Worm (Caenorhabditis elegans): Measurements from ENCODE around the gene R11H6.4.

Gene R11H6.4

ce11 chrV:14645817-14646789 is 36.4 kb downstream of the R11H6.4 start, which contains the start of the genes rfc-1 and pmp-3:
Gene rfc-1 (minus strand): TSS chrV:14645979.
Gene pmp-3 (plus strand): TSS chrV:14646739.
- TF ChIP-seq unc-62 (GFP tag; optimal IDR thresholded peaks at IDR 0.05) (no peak), jun-1 (tag; optimal IDR thresholded peaks at IDR 0.05) (no peak), hmg-11 (tag; optimal IDR thresholded peaks at IDR 0.05) (peak; percentile 39), nhr-76 (tag; optimal IDR thresholded peaks at IDR 0.05) (no peak), nfya-1 (tag; optimal IDR thresholded peaks at IDR 0.05; ENCODE audit: insufficient read depth) (peak; percentile 9), pha-4 (tag; optimal IDR thresholded peaks at IDR 0.05) (peak; percentile 30), egl-5 (tag; optimal IDR thresholded peaks at IDR 0.05) (no peak), mdl-1 (tag; optimal IDR thresholded peaks at IDR 0.05) (no peak), nhr-23 (tag; optimal IDR thresholded peaks at IDR 0.05) (peak; percentile 5), lin-15B (tag; optimal IDR thresholded peaks at IDR 0.05) (peak; percentile 31), ZK546.5 (tag; optimal IDR thresholded peaks at IDR 0.05) (no peak)

DNA sequence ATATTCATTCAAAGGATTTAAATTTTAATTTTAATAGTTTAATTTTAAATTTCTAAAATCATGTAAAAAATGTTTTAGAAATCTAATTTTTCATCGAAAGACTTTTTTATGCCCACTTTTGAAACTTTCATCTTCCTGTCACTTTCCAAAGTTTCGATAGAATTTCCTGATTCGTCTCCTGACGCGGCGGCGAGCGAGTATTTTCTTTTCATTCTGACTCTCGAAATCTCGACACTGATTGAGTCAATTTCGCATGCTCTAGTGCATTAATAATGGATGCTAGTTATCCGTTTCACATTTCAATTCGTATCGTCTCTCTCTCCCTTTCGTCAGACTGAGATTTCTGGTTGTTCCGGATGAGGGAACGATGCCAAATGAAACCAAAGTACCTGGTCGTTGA is 39.1 kb downstream of the R11H6.4 start:
- peak; percentile 80 for TF ChIP-seq fkh-10 (GFP tag; optimal IDR thresholded peaks at IDR 0.05)
- TF ChIP-seq jun-1 (tag; optimal IDR thresholded peaks at IDR 0.05), result no peak
- TF ChIP-seq R02D3.7 (tag; optimal IDR thresholded peaks at IDR 0.05), result no peak

- TF ChIP-seq fkh-10 (GFP tag; optimal IDR thresholded peaks at IDR 0.05) (peak; percentile 12), unc-39 (tag; optimal IDR thresholded peaks at IDR 0.05) (no peak), egl-27 (tag; optimal IDR thresholded peaks at IDR 0.05) (no peak), fos-1 (tag; optimal IDR thresholded peaks at IDR 0.05) (no peak), nhr-237 (tag; optimal IDR thresholded peaks at IDR 0.05) (no peak), snpc-4 (tag; optimal IDR thresholded peaks at IDR 0.05) (no peak), unc-62 (GFP tag; optimal IDR thresholded peaks at IDR 0.05) (no peak), skn-1 (tag; optimal IDR thresholded peaks at IDR 0.05) (peak; percentile 17), nfya-1 (tag; optimal IDR thresholded peaks at IDR 0.05; ENCODE audit: insufficient read depth) (peak; percentile 6), egl-5 (tag; optimal IDR thresholded peaks at IDR 0.05) (peak; percentile 39), elt-2 (tag; optimal IDR thresholded peaks at IDR 0.05) (no peak)
Observed at ce11 chrV:14649929-14650328, 40.2 kb downstream of the R11H6.4 start.

- TF ChIP-seq lsy-12 (tag; optimal IDR thresholded peaks at IDR 0.05) (no peak), hmg-11 (tag; optimal IDR thresholded peaks at IDR 0.05) (no peak)
Observed at ce11 chrV:14650631-14651030, 40.9 kb downstream of the R11H6.4 start.

- TF ChIP-seq unc-39 (tag; optimal IDR thresholded peaks at IDR 0.05) (no peak), snpc-4 (tag; optimal IDR thresholded peaks at IDR 0.05) (no peak)
Observed at ce11 chrV:14655689-14656088, 45.9 kb downstream of the R11H6.4 start.

DNA sequence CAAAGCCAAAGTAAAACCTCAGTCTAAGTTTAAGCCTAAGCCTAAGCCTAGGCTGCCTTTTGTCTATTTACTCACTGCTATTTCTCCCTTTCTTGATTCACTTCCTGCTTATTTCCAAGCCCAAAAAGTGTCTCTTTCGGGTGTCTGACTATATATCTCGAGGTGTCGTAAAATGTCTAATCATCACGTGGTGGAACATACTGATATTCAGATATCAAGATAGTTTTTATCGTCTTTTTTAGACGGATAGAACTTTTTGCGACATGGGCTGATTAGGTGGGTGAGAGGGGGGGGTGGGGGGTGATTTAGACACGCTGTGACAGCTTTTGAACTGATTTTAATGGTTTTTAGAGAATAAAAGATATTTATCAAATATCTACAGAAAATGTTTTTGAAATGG is 47.2 kb downstream of the R11H6.4 start:
- no peak for TF ChIP-seq lsy-12 (tag; optimal IDR thresholded peaks at IDR 0.05)
- no peak for TF ChIP-seq hmg-11 (tag; optimal IDR thresholded peaks at IDR 0.05)
- no peak for TF ChIP-seq nhr-23 (tag; optimal IDR thresholded peaks at IDR 0.05)
- TF ChIP-seq fos-1 (tag; optimal IDR thresholded peaks at IDR 0.05), result no peak
- no peak for TF ChIP-seq nhr-77 (tag; optimal IDR thresholded peaks at IDR 0.05)
- TF ChIP-seq lin-15B (tag; optimal IDR thresholded peaks at IDR 0.05), result no peak
- TF ChIP-seq pha-4 (tag; optimal IDR thresholded peaks at IDR 0.05), result no peak
- no peak for TF ChIP-seq pqm-1 (tag; optimal IDR thresholded peaks at IDR 0.05)
- no peak for TF ChIP-seq ztf-4 (tag; optimal IDR thresholded peaks at IDR 0.05)
- TF ChIP-seq nhr-43 (tag; optimal IDR thresholded peaks at IDR 0.05; ENCODE audit: poor library complexity, severe bottlenecking), result no peak
- no peak for TF ChIP-seq nfya-1 (tag; optimal IDR thresholded peaks at IDR 0.05; ENCODE audit: insufficient read depth)
- no peak for TF ChIP-seq nhr-67 (tag; optimal IDR thresholded peaks at IDR 0.05)
- no peak for TF ChIP-seq egl-27 (tag; optimal IDR thresholded peaks at IDR 0.05)
- no peak for TF ChIP-seq jun-1 (tag; optimal IDR thresholded peaks at IDR 0.05)
- TF ChIP-seq daf-12 (tag; optimal IDR thresholded peaks at IDR 0.05), result no peak

All from whole organism, L3 larva.